Fruit fly (Drosophila melanogaster): Measurements from ENCODE around the gene CG12121.
A peak's percentile ranks its signal among the peaks of the same experiment; 100 is the strongest.

Gene CG12121

DNA sequence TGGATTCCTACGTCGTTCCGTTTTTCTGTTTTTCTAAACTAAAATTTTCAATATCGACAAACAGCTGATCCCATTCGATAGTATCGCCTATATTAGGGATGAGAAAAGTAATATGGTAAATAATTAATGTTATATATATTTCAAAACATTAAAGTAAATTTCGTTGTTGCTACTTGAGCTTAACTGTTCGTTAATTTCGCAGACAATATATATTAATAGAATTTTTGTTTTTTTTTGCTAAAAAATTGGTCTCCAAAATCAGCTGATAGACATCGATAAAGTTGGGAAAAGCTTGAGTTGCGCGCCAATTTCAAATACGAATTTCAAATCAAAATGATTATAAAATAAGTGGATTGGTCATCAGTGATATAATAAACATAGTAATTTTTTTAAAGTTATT, 35.8 kb downstream of the CG12121 start, which contains the start of gene CG12118 (continued):
- TF ChIP-seq knrl (GFP tag; IDR thresholded peaks at IDR 0.05; ENCODE audit: partially characterized antibody) (peak; percentile 93), CG6175 (GFP tag; IDR thresholded peaks at IDR 0.05) (0 out of 3 replicates have a peak, but pooled peaks have one; percentile 22), CG18262 (tag; optimal IDR thresholded peaks at IDR 0.05) (peak; percentile 76), hb (GFP tag; IDR thresholded peaks at IDR 0.05; ENCODE audit: partially characterized antibody) (peak; percentile 84), jigr1 (GFP tag; IDR thresholded peaks at IDR 0.05) (no peak), Gsc (GFP tag; IDR thresholded peaks at IDR 0.05) (no peak), fd3F (GFP tag; optimal IDR thresholded peaks at IDR 0.05) (peak; percentile 63), Mad (GFP tag; optimal IDR thresholded peaks at IDR 0.05) (peak; percentile 74), insv (GFP tag; optimal IDR thresholded peaks at IDR 0.05) (peak in 1 of 2 experiments; percentile 7), sens-2 (GFP tag; IDR thresholded peaks at IDR 0.05) (0 out of 2 replicates have a peak, but pooled peaks have one; percentile 46), Xrp1 (GFP tag; IDR thresholded peaks at IDR 0.05) (peak; percentile 80), oc (tag; optimal IDR thresholded peaks at IDR 0.05) (peak; percentile 54), NC2α (GFP tag; optimal IDR thresholded peaks at IDR 0.05) (no peak), tin (GFP tag; optimal IDR thresholded peaks at IDR 0.05) (peak; percentile 79), HLH54F (GFP tag; optimal IDR thresholded peaks at IDR 0.05) (peak; percentile 15), CG3995 (GFP tag; optimal IDR thresholded peaks at IDR 0.05) (peak; percentile 21), sqz (GFP tag; optimal IDR thresholded peaks at IDR 0.05) (peak; percentile 43), dmrt11E (tag; optimal IDR thresholded peaks at IDR 0.05) (peak; percentile 80), ara (GFP tag; IDR thresholded peaks at IDR 0.05) (peak; percentile 73), CG14014 (GFP tag; IDR thresholded peaks at IDR 0.05) (peak; percentile 52; the same call in 1 of the 2 replicates), CG9437 (GFP tag; optimal IDR thresholded peaks at IDR 0.05) (peak; percentile 71), tap (tag; optimal IDR thresholded peaks at IDR 0.05) (peak; percentile 38), Kr (GFP tag; optimal IDR thresholded peaks at IDR 0.05) (no peak), CG1647 (GFP tag; optimal IDR thresholded peaks at IDR 0.05) (no peak), Eip74EF (GFP tag; optimal IDR thresholded peaks at IDR 0.05) (peak in 1 of 2 experiments; percentile 54), B-H2 (GFP tag; optimal IDR thresholded peaks at IDR 0.05) (peak; percentile 81), D19A (tag; optimal IDR thresholded peaks at IDR 0.05) (peak; percentile 63), hth (optimal IDR thresholded peaks at IDR 0.05) (no peak), BtbVII (GFP tag; optimal IDR thresholded peaks at IDR 0.05) (peak; percentile 36), Fer3 (tag; optimal IDR thresholded peaks at IDR 0.05) (peak; percentile 75), CG5180 (GFP tag; optimal IDR thresholded peaks at IDR 0.05) (no peak), slbo (GFP tag; IDR thresholded peaks at IDR 0.05) (peak; percentile 94), twi (tag; optimal IDR thresholded peaks at IDR 0.05) (peak; percentile 22), CG3726 (GFP tag; IDR thresholded peaks at IDR 0.05) (peak; percentile 5; the same call in 1 of the 3 replicates), B-H1 (GFP tag; IDR thresholded peaks at IDR 0.05) (peak; percentile 62), gro (GFP tag; optimal IDR thresholded peaks at IDR 0.05) (peak; percentile 15), pfk (GFP tag; optimal IDR thresholded peaks at IDR 0.05) (no peak), CG3847 (GFP tag; IDR thresholded peaks at IDR 0.05) (peak; percentile 80), tna (GFP tag; IDR thresholded peaks at IDR 0.05; ENCODE audit: partially characterized antibody) (peak; percentile 81; the same call in 1 of the 2 replicates), ftz-f1 (GFP tag; optimal IDR thresholded peaks at IDR 0.05) (no peak), CG4282 (GFP tag; optimal IDR thresholded peaks at IDR 0.05) (no peak), chn (GFP tag; optimal IDR thresholded peaks at IDR 0.05) (peak; percentile 57), Hand (GFP tag; optimal IDR thresholded peaks at IDR 0.05) (peak; percentile 32), Nf-YB (GFP tag; optimal IDR thresholded peaks at IDR 0.05) (peak; percentile 53), CG10366 (GFP tag; IDR thresholded peaks at IDR 0.05) (peak; percentile 88), H2.0 (GFP tag; IDR thresholded peaks at IDR 0.05) (peak; percentile 87), Oaz (GFP tag; IDR thresholded peaks at IDR 0.05) (peak; percentile 48; the same call in 1 of the 2 replicates), zfh2 (GFP tag; optimal IDR thresholded peaks at IDR 0.05) (peak; percentile 69), D (optimal IDR thresholded peaks at IDR 0.05) (no peak), D (GFP tag; optimal IDR thresholded peaks at IDR 0.05) (peak; percentile 45), grn (GFP tag; optimal IDR thresholded peaks at IDR 0.05) (peak; percentile 21)

Data from whole organism, embryonic.